Worm (Caenorhabditis elegans): Measurements from ENCODE around the gene F42G2.2.

- TF ChIP-seq hlh-30 (tag; optimal IDR thresholded peaks at IDR 0.05; ENCODE audit: insufficient read depth): no peak
- TF ChIP-seq nhr-11 (tag; optimal IDR thresholded peaks at IDR 0.05): no peak
- TF ChIP-seq ama-1 (optimal IDR thresholded peaks at IDR 0.05): no peak
Observed at ce11 chrII:2440312-2440711, 18.3 kb downstream of the F42G2.2 start.
